Worm (Caenorhabditis elegans): ENCODE results near the gene acp-3.
A peak's percentile ranks its signal among the peaks of the same experiment; 100 is the strongest.

The acp-3 gene

DNA sequence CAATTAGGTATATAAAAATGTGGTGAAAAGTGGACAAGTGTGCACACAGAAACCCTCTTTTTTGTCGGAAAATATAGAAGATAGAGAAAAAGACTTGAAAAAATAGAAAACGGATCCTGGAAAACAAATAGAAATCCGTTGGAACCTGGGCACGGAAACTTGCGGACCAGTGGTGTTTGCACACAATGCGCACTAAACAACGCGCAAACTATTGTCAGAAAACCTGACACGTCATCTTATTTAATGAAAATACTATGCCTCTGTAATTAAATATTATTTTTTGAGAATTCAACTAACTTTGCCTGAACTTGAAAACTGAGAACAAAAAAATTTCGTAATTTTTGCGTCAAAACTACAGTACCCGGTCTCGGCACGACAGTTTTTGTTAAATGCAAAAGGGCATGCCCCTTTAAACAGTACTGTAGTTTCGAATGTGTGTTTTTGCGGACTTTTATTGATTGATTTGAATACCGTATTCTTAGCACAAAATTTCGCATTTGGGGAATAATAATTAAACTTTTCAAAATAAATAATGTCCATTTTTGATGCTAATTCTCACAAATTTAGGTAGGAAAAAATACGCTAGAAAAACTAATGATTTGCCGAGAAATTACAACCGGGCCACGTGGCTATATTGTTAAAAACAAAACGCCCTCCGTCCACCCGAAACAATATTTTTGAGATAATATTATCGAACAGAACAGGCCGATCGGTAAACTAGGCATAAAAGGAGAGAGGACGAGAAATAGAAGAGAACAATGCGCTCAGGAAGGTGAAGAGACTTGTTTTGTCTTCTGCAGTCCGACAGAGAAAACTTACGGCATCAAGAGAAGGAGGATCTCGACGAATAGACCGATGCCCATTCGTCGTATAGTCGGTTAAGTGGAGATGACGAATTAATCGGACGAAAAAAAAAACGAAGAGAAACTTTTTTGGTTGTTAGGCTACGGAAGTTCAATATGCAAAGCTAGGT, 7.7 kb downstream of the acp-3 start (continued):
- TF ChIP-seq tbx-9 (tag; optimal IDR thresholded peaks at IDR 0.05; ENCODE audit: borderline replicate concordance): no peak
- no peak for TF ChIP-seq hrde-1 (tag; optimal IDR thresholded peaks at IDR 0.05; ENCODE audit: borderline replicate concordance)
- TF ChIP-seq gei-17 (GFP tag; optimal IDR thresholded peaks at IDR 0.05): no peak
- TF ChIP-seq rcor-1 (GFP tag; IDR thresholded peaks at IDR 0.05): no peak
- no peak for TF ChIP-seq mes-4 (tag; optimal IDR thresholded peaks at IDR 0.05)
- no peak for TF ChIP-seq dpl-1 (GFP tag; optimal IDR thresholded peaks at IDR 0.05)
- TF ChIP-seq lin-35 (GFP tag; optimal IDR thresholded peaks at IDR 0.05): no peak
- peak; percentile 87 for TF ChIP-seq madf-6 (GFP tag; IDR thresholded peaks at IDR 0.05)
- no peak for TF ChIP-seq sea-2 (GFP tag; IDR thresholded peaks at IDR 0.05)
- TF ChIP-seq B0019.2 (GFP tag; conservative IDR thresholded peaks at IDR 0.05): peak; percentile 38; the same call in 1 of the 2 replicates
- peak; percentile 75 for TF ChIP-seq xnd-1 (tag; optimal IDR thresholded peaks at IDR 0.05)
- no peak for TF ChIP-seq ztf-18 (tag; optimal IDR thresholded peaks at IDR 0.05)
- no peak for TF ChIP-seq nfya-2 (GFP tag; IDR thresholded peaks at IDR 0.05)
- no peak for TF ChIP-seq madf-10 (tag; optimal IDR thresholded peaks at IDR 0.05)
- peak; percentile 24 for TF ChIP-seq efl-1 (GFP tag; optimal IDR thresholded peaks at IDR 0.05)
- TF ChIP-seq ceh-100 (GFP tag; IDR thresholded peaks at IDR 0.05): no peak
- TF ChIP-seq nfya-1 (tag; optimal IDR thresholded peaks at IDR 0.05; ENCODE audit: borderline replicate concordance, insufficient read depth): no peak
- no peak for TF ChIP-seq F55B11.4 (tag; optimal IDR thresholded peaks at IDR 0.05; ENCODE audit: borderline replicate concordance, insufficient read depth)
- TF ChIP-seq egrh-3 (GFP tag; IDR thresholded peaks at IDR 0.05): no peak
- TF ChIP-seq nfyb-1 (GFP tag; IDR thresholded peaks at IDR 0.05): 0 out of 2 replicates have a peak, but pooled peaks have one; percentile 26
- peak; percentile 83 for TF ChIP-seq F33H1.4 (GFP tag; IDR thresholded peaks at IDR 0.05)
- peak; percentile 98 for TF ChIP-seq athp-1 (tag; optimal IDR thresholded peaks at IDR 0.05)
- TF ChIP-seq snpc-3.4 (tag; optimal IDR thresholded peaks at IDR 0.05): peak; percentile 38
- TF ChIP-seq ets-4 (GFP tag; optimal IDR thresholded peaks at IDR 0.05): no peak
- no peak for TF ChIP-seq K11D2.4 (GFP tag; IDR thresholded peaks at IDR 0.05)
- no peak for TF ChIP-seq somi-1 (GFP tag; optimal IDR thresholded peaks at IDR 0.05)
- TF ChIP-seq ceh-40 (GFP tag; IDR thresholded peaks at IDR 0.05): no peak
- TF ChIP-seq ztf-28 (GFP tag; IDR thresholded peaks at IDR 0.05): no peak
- no peak for TF ChIP-seq zfh-2 (GFP tag; conservative IDR thresholded peaks at IDR 0.05)
- no peak for TF ChIP-seq B0336.3 (GFP tag; IDR thresholded peaks at IDR 0.05)
- peak; percentile 47 for TF ChIP-seq lin-54 (GFP tag; optimal IDR thresholded peaks at IDR 0.05)
- TF ChIP-seq lag-1 (GFP tag; IDR thresholded peaks at IDR 0.05): no peak
- no peak for TF ChIP-seq nhr-80 (tag; optimal IDR thresholded peaks at IDR 0.05)

DNA sequence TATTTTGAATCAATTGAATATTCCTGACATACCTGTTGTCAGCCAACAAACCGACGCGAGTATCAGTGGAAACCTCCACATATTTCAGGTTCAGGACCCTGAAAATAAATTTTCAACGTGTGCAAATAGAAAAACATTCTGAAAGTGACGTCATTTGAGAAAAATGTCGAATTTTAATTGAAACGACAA, 8.3 kb downstream of the acp-3 start, which contains the start of gene F14E5.2:
Gene F14E5.2 (minus strand): TSS at position 101 of the 189 bp plus-strand sequence.
- TF ChIP-seq hlh-26 (GFP tag; conservative IDR thresholded peaks at IDR 0.05): no peak
- no peak for TF ChIP-seq xnd-1 (tag; optimal IDR thresholded peaks at IDR 0.05)
- no peak for TF ChIP-seq nhr-80 (tag; optimal IDR thresholded peaks at IDR 0.05)
- no peak for TF ChIP-seq B0261.1 (tag; optimal IDR thresholded peaks at IDR 0.05)
- no peak for TF ChIP-seq him-1 (tag; optimal IDR thresholded peaks at IDR 0.05)
- no peak for TF ChIP-seq Y95B8A.8 (GFP tag; IDR thresholded peaks at IDR 0.05)
- TF ChIP-seq pbrm-1 (GFP tag; IDR thresholded peaks at IDR 0.05): no peak
- TF ChIP-seq nfya-1 (tag; optimal IDR thresholded peaks at IDR 0.05; ENCODE audit: borderline replicate concordance, insufficient read depth): no peak
- TF ChIP-seq die-1 (tag; optimal IDR thresholded peaks at IDR 0.05): no peak
- TF ChIP-seq snpc-4 (GFP tag; optimal IDR thresholded peaks at IDR 0.05): no peak
- TF ChIP-seq snpc-4 (tag; optimal IDR thresholded peaks at IDR 0.05): no peak
- no peak for TF ChIP-seq F37B4.10 (GFP tag; IDR thresholded peaks at IDR 0.05)

Measured in whole organism, young adult.